Worm (Caenorhabditis elegans) whole organism, L4 larva: ENCODE data around the gene ncs-6.

Experiments used
- D1046.2 ChIP-seq: fragments of 200-800 bp; sonication (Bioruptor generic); IDR thresholded peaks from 2 replicates; pipeline ENCODE4 v1.3.6; 2022; ENCODE audit warnings: missing genetic modification characterization, missing compliant biosample characterization
- Y105C5A.15 ChIP-seq: fragments of 200-800 bp; sonication (Bioruptor generic); IDR thresholded peaks from 2 replicates; pipeline ENCODE4 v1.3.6; 2022; ENCODE audit warnings: missing genetic modification characterization, missing compliant biosample characterization
- Y75B8A.6 ChIP-seq: fragments of 200-800 bp; sonication (Bioruptor generic); IDR thresholded peaks from 2 replicates; pipeline ENCODE4 v1.3.6; 2022; ENCODE audit warnings: missing genetic modification reagents, missing genetic modification characterization, missing compliant biosample characterization
- ZK337.2 ChIP-seq: fragments of 200-800 bp; sonication (Bioruptor generic); IDR thresholded peaks from 2 replicates; pipeline ENCODE4 v1.3.6; 2022; ENCODE audit warnings: missing genetic modification reagents, missing genetic modification characterization, missing compliant biosample characterization
- aha-1 ChIP-seq: fragments of 150-350 bp; peaks from one replicate; lab custom pipeline; 2014; ENCODE audit warnings: missing biosample characterization, missing genetic modification characterization
- attf-4 ChIP-seq: sonication (generic microtip); optimal IDR thresholded peaks from 3 replicates; lab custom pipeline; 2017; ENCODE audit warnings: missing biosample characterization, missing genetic modification characterization
- ceh-32 ChIP-seq: sonication (generic microtip); optimal IDR thresholded peaks from 2 replicates; lab custom pipeline; 2016; ENCODE audit warnings: mild to moderate bottlenecking, missing genetic modification characterization, missing compliant biosample characterization; ENCODE audit not compliant: poor library complexity
- ces-1 ChIP-seq: fragments of 150-350 bp; sonication (generic microtip); optimal IDR thresholded peaks from 4 replicates; lab custom pipeline; 2014; ENCODE audit warnings: missing biosample characterization, missing genetic modification reagents, missing genetic modification characterization
- ctbp-1 ChIP-seq: fragments of 200-800 bp; sonication (Bioruptor generic); IDR thresholded peaks from 2 replicates; pipeline ENCODE4 v1.3.6; 2022; ENCODE audit warnings: missing genetic modification reagents, missing genetic modification characterization, missing compliant biosample characterization
- daf-12 ChIP-seq: fragments of 150-350 bp; optimal IDR thresholded peaks from 2 replicates; lab custom pipeline; 2014; ENCODE audit warnings: missing biosample characterization, missing genetic modification reagents, missing genetic modification characterization
- daf-16 ChIP-seq, 3 experiments: sonication (generic microtip); optimal IDR thresholded peaks; 2 replicates each; lab custom pipeline; 2016 to 2017; ENCODE audit warnings: missing genetic modification characterization in 3 of 3, missing genetic modification reagents in 3 of 3, mild to moderate bottlenecking in 2 of 3, missing compliant biosample characterization in 2 of 3, missing biosample characterization in 1 of 3, moderate library complexity in 1 of 3
- daf-8 ChIP-seq: fragments of 200-800 bp; sonication (Bioruptor generic); IDR thresholded peaks from 2 replicates; pipeline ENCODE4 v1.3.6; 2022; ENCODE audit warnings: missing genetic modification characterization, missing compliant biosample characterization
- dmd-6 ChIP-seq: fragments of 200-800 bp; sonication (Bioruptor generic); IDR thresholded peaks from 2 replicates; pipeline ENCODE4 v1.3.6; 2022; ENCODE audit warnings: missing genetic modification reagents, missing genetic modification characterization, missing compliant biosample characterization
- dmd-8 ChIP-seq: fragments of 200-800 bp; sonication (Bioruptor generic); IDR thresholded peaks from 2 replicates; pipeline ENCODE4 v1.3.6; 2022; ENCODE audit warnings: missing genetic modification characterization, missing compliant biosample characterization
- dmd-9 ChIP-seq: fragments of 200-800 bp; sonication (Bioruptor generic); IDR thresholded peaks from 2 replicates; pipeline ENCODE4 v1.3.6; 2022; ENCODE audit warnings: missing genetic modification reagents, missing genetic modification characterization, missing compliant biosample characterization
- dpl-1 ChIP-seq: fragments of 150-350 bp; optimal IDR thresholded peaks from 2 replicates; lab custom pipeline; 2014; ENCODE audit warnings: missing biosample characterization, missing genetic modification reagents, missing genetic modification characterization
- egl-27 ChIP-seq: sonication (generic microtip); optimal IDR thresholded peaks from 3 replicates; lab custom pipeline; 2017; ENCODE audit warnings: missing biosample characterization, missing genetic modification reagents, missing genetic modification characterization
- fkh-10 ChIP-seq: fragments of 150-350 bp; optimal IDR thresholded peaks from 2 replicates; lab custom pipeline; 2014; ENCODE audit warnings: missing biosample characterization, missing genetic modification reagents, missing genetic modification characterization
- hlh-30 ChIP-seq: sonication (generic microtip); optimal IDR thresholded peaks from 2 replicates; lab custom pipeline; 2017; ENCODE audit warnings: antibody characterized with exemption, mild to moderate bottlenecking, missing genetic modification characterization, missing compliant biosample characterization; ENCODE audit not compliant: insufficient read depth
- jun-1 ChIP-seq: fragments of 150-350 bp; optimal IDR thresholded peaks from 2 replicates; lab custom pipeline; 2014; ENCODE audit warnings: missing biosample characterization, missing genetic modification reagents, missing genetic modification characterization
- lin-1 ChIP-seq: fragments of 200-800 bp; sonication (Bioruptor generic); IDR thresholded peaks from 2 replicates; pipeline ENCODE4 v1.3.6; 2022; ENCODE audit warnings: missing genetic modification reagents, missing genetic modification characterization, missing compliant biosample characterization
- mdt-29 ChIP-seq: fragments of 200-800 bp; sonication (Bioruptor generic); IDR thresholded peaks from 2 replicates; pipeline ENCODE4 v1.3.6; 2022; ENCODE audit warnings: missing genetic modification reagents, missing genetic modification characterization, missing compliant biosample characterization
- nhr-111 ChIP-seq: fragments of 200-800 bp; sonication (Bioruptor generic); optimal IDR thresholded peaks from 2 replicates; lab custom pipeline; 2018; ENCODE audit warnings: mild to moderate bottlenecking, missing genetic modification characterization, missing compliant biosample characterization
- nhr-6 ChIP-seq: fragments of 150-350 bp; optimal IDR thresholded peaks from 2 replicates; lab custom pipeline; 2014; ENCODE audit warnings: missing biosample characterization, missing genetic modification characterization
- pha-4 ChIP-seq, 2 experiments: fragments of 150-350 bp in 1 of 2; fragments of 200-800 bp in 1 of 2; sonication (Bioruptor generic) in 1 of 2; IDR thresholded peaks in 1 of 2; optimal IDR thresholded peaks in 1 of 2; 2 replicates each; pipeline versions ENCODE4 v1.3.6 to Lab custom; 2014 to 2022; ENCODE audit warnings: missing genetic modification characterization in 2 of 2, missing genetic modification reagents in 2 of 2, missing biosample characterization in 1 of 2, missing compliant biosample characterization in 1 of 2
- saeg-2 ChIP-seq: fragments of 200-800 bp; sonication (Bioruptor generic); IDR thresholded peaks from 2 replicates; pipeline ENCODE4 v1.3.6; 2022; ENCODE audit warnings: missing genetic modification reagents, missing genetic modification characterization, missing compliant biosample characterization
- snpc-4 ChIP-seq: fragments of 150-350 bp; optimal IDR thresholded peaks from 2 replicates; lab custom pipeline; 2014; ENCODE audit warnings: missing biosample characterization, missing genetic modification characterization
- spr-1 ChIP-seq: sonication (generic microtip); optimal IDR thresholded peaks from 2 replicates; lab custom pipeline; 2016; ENCODE audit warnings: mild to moderate bottlenecking, missing genetic modification characterization, missing compliant biosample characterization
- tag-97 ChIP-seq: fragments of 200-800 bp; sonication (Bioruptor generic); IDR thresholded peaks from 2 replicates; pipeline ENCODE4 v1.3.6; 2022; ENCODE audit warnings: missing genetic modification characterization, missing compliant biosample characterization
- unc-39 ChIP-seq: sonication (generic microtip); optimal IDR thresholded peaks from 2 replicates; lab custom pipeline; 2017; ENCODE audit warnings: missing biosample characterization, missing genetic modification characterization
- unc-62 ChIP-seq, 3 experiments: fragments of 150-350 bp in 1 of 3; sonication (generic microtip); optimal IDR thresholded peaks in 2 of 3; peaks in 1 of 3; 1 replicate in 1 of 3; 2 replicates in 2 of 3; lab custom pipeline; 2014 to 2017; ENCODE audit warnings: missing biosample characterization in 3 of 3, missing genetic modification characterization in 3 of 3, missing genetic modification reagents in 3 of 3, missing genotype in 1 of 3
- zfp-3 ChIP-seq: fragments of 200-800 bp; sonication (Bioruptor generic); conservative IDR thresholded peaks from 2 replicates; pipeline ENCODE4 v1.3.6; 2022; ENCODE audit warnings: missing genetic modification reagents, missing genetic modification characterization, missing compliant biosample characterization
- zip-2 ChIP-seq: fragments of 150-350 bp; optimal IDR thresholded peaks from 2 replicates; lab custom pipeline; 2014; ENCODE audit warnings: missing biosample characterization, missing genetic modification characterization

Gene ncs-6

ce11 chrII:3528256-3528655, at the start of gene ncs-6:
TSS of gene ncs-6 (minus strand) at chrII:3528516.
- TF ChIP-seq jun-1 (tag; lab: Kevin White, UChicago): no peak

ce11 chrII:3576742-3577141, 48.4 kb upstream of the ncs-6 start, which contains the start of gene clec-132:
TSS of gene clec-132 (plus strand) at chrII:3577042.
- TF ChIP-seq nhr-6 (tag; lab: Kevin White, UChicago) (no peak), unc-39 (tag; lab: Kevin White, UChicago) (no peak), dmd-6 (no peak), D1046.2 (GFP tag; lab: Robert Waterston, UW) (no peak), ZK337.2 (no peak), ces-1 (GFP tag; lab: Kevin White, UChicago) (no peak), spr-1 (no peak), zip-2 (no peak), attf-4 (tag; lab: Kevin White, UChicago) (no peak), ceh-32 (tag; lab: Kevin White, UChicago) (no peak), dmd-9 (GFP tag; lab: Robert Waterston, UW) (no peak), saeg-2 (GFP tag; lab: Robert Waterston, UW) (no peak), dpl-1 (GFP tag; lab: Kevin White, UChicago) (no peak), nhr-111 (GFP tag; lab: Kevin White, UChicago) (no peak), aha-1 (tag; lab: Kevin White, UChicago) (no peak), egl-27 (tag; lab: Kevin White, UChicago) (no peak), dmd-8 (GFP tag; lab: Robert Waterston, UW) (no peak)

- TF ChIP-seq dmd-9 (GFP tag; lab: Robert Waterston, UW) (no peak), hlh-30 (tag; lab: Kevin White, UChicago) (no peak), dmd-8 (GFP tag; lab: Robert Waterston, UW) (no peak), lin-1 (GFP tag; lab: Robert Waterston, UW) (no peak), fkh-10 (no peak), mdt-29 (GFP tag; lab: Robert Waterston, UW) (no peak), egl-27 (tag; lab: Kevin White, UChicago) (no peak), daf-12 (no peak), snpc-4 (tag; lab: Kevin White, UChicago) (no peak), ctbp-1 (GFP tag; lab: Robert Waterston, UW) (no peak), unc-62 (GFP tag; optimal IDR thresholded peaks at IDR 0.05 in 1 of 2; lab: Kevin White, UChicago) (no peak), unc-62 (tag; optimal IDR thresholded peaks at IDR 0.05; lab: Kevin White, UChicago) (no peak), zfp-3 (no peak), pha-4 (GFP tag; IDR thresholded peaks at IDR 0.05; lab: Robert Waterston, UW) (no peak), pha-4 (tag; optimal IDR thresholded peaks at IDR 0.05; lab: Kevin White, UChicago) (no peak), daf-8 (GFP tag; lab: Robert Waterston, UW) (no peak), Y105C5A.15 (GFP tag; lab: Robert Waterston, UW) (no peak)
These were observed 44.9 kb upstream of the ncs-6 start, which contains the start of gene clec-130 for ce11 chrII:3573255-3573654. TSS of gene clec-130 (plus strand) at chrII:3573555.

DNA sequence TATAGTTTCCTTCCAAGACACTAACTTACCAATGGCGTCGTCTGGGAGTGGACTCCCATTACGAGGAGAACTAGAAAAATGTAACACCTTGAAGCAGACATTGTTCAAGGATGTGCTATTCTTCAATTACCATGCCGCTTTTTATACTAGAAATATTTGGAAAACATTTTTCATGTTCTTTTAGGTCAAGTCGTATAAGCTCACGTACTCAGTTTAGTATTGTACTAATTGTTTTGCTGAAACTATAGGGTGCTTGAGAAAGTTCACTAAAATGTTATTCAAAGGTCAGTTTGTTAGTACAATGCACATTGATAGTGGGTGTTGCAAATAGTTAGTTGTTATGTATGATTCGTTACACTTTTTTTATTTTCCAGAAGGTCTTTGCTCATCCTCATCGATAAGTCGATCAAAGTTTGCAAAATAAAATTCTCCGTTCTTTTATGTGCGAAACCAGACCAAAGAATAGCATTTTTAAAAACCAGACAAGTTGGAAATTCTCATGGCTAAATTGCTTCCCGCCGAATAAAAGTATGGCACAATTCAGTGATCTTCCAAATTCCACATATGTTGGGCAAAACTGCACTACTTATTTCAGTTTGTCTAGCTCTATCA, 42.7 kb upstream of the ncs-6 start, which contains the start of the genes clec-128 and clec-129:
Gene clec-128, minus strand, starts transcription at position 101 of the 612 bp plus-strand sequence.
Gene clec-129, plus strand, starts transcription at position 562 of the 612 bp plus-strand sequence.
- TF ChIP-seq ctbp-1 (GFP tag; lab: Robert Waterston, UW) (no peak), aha-1 (tag; lab: Kevin White, UChicago) (peak; percentile 51), tag-97 (no peak)

ce11 chrII:3569118-3569517, 40.8 kb upstream of the ncs-6 start, which contains the start of gene clec-127:
TSS of gene clec-127 (minus strand) at chrII:3569218.
- TF ChIP-seq daf-16 (GFP tag; optimal IDR thresholded peaks at IDR 0.05; lab: Kevin White, UChicago) (no peak), daf-16 (tag; optimal IDR thresholded peaks at IDR 0.05; lab: Kevin White, UChicago) (peak; percentile 22), Y75B8A.6 (GFP tag; lab: Robert Waterston, UW) (no peak)
